Fruit fly (Drosophila melanogaster) whole organism, embryonic: Measurements from ENCODE around the gene CG7071.

Source experiments
- B-H1 ChIP-seq: fragments of 200-800 bp; sonication (Bioruptor generic); IDR thresholded peaks from 3 replicates; pipeline ENCODE4 v1.3.6; 2022; ENCODE audit warnings: missing biosample characterization, missing genetic modification characterization
- Bgb ChIP-seq: fragments of 200-800 bp; sonication (Bioruptor generic); IDR thresholded peaks from 2 replicates; pipeline ENCODE4 v1.3.6; 2022; ENCODE audit warnings: missing biosample characterization, missing genetic modification characterization; ENCODE audit not compliant: partially characterized antibody
- CG10543 ChIP-seq: fragments of 200-800 bp; sonication (Bioruptor generic); optimal IDR thresholded peaks from 3 replicates; lab custom pipeline; 2017; ENCODE audit warnings: missing biosample characterization, mild to moderate bottlenecking, missing genetic modification characterization, moderate library complexity
- CG11560 ChIP-seq: fragments of 200-800 bp; sonication (Bioruptor generic); IDR thresholded peaks from 3 replicates; pipeline ENCODE4 v1.3.6; 2022; ENCODE audit warnings: missing biosample characterization, missing genetic modification characterization
- CG11696 ChIP-seq: fragments of 200-800 bp; sonication (Bioruptor generic); IDR thresholded peaks from 2 replicates; pipeline ENCODE4 v1.3.6; 2022; ENCODE audit warnings: missing biosample characterization, missing genetic modification characterization
- CG12155 ChIP-seq: fragments of 200-800 bp; sonication (Bioruptor generic); optimal IDR thresholded peaks from 3 replicates; lab custom pipeline; 2016; ENCODE audit warnings: missing biosample characterization, missing genetic modification characterization
- CG12391 ChIP-seq: fragments of 200-800 bp; sonication (Bioruptor generic); optimal IDR thresholded peaks from 3 replicates; lab custom pipeline; 2018; ENCODE audit warnings: missing biosample characterization, mild to moderate bottlenecking, missing genetic modification characterization, moderate library complexity
- CG13287 ChIP-seq: fragments of 200-800 bp; sonication (Bioruptor generic); IDR thresholded peaks from 2 replicates; pipeline ENCODE4 v1.3.6; 2022; ENCODE audit warnings: missing biosample characterization, missing genetic modification characterization; ENCODE audit not compliant: partially characterized antibody
- CG13296 ChIP-seq: fragments of 200-800 bp; sonication (Bioruptor generic); optimal IDR thresholded peaks from 3 replicates; lab custom pipeline; 2018; ENCODE audit warnings: missing biosample characterization, mild to moderate bottlenecking, missing genetic modification characterization
- CG13894 ChIP-seq: fragments of 200-800 bp; sonication (Bioruptor generic); optimal IDR thresholded peaks from 3 replicates; lab custom pipeline; 2018; ENCODE audit warnings: missing biosample characterization, mild to moderate bottlenecking, missing genetic modification characterization, moderate library complexity
- CG1529 ChIP-seq: fragments of 200-800 bp; sonication (Bioruptor generic); optimal IDR thresholded peaks from 3 replicates; lab custom pipeline; 2018; ENCODE audit warnings: missing biosample characterization, missing genetic modification characterization
- CG15479 ChIP-seq: fragments of 200-800 bp; sonication (Bioruptor generic); optimal IDR thresholded peaks from 3 replicates; lab custom pipeline; 2019; ENCODE audit warnings: missing biosample characterization, mild to moderate bottlenecking, missing genetic modification characterization, moderate library complexity
- CG15601 ChIP-seq: fragments of 200-800 bp; sonication (Bioruptor generic); optimal IDR thresholded peaks from 3 replicates; lab custom pipeline; 2019; ENCODE audit warnings: missing biosample characterization, mild to moderate bottlenecking, missing genetic modification characterization, moderate library complexity
- CG1603 ChIP-seq: fragments of 200-800 bp; sonication (Bioruptor generic); optimal IDR thresholded peaks from 2 replicates; lab custom pipeline; 2019; ENCODE audit warnings: missing biosample characterization, mild to moderate bottlenecking, missing genetic modification characterization, moderate library complexity
- CG18619 ChIP-seq: fragments of 200-800 bp; sonication (Bioruptor generic); optimal IDR thresholded peaks from 3 replicates; lab custom pipeline; 2017; ENCODE audit warnings: missing biosample characterization, mild to moderate bottlenecking, missing genetic modification characterization
- CG34224 ChIP-seq: fragments of 200-800 bp; sonication (Bioruptor generic); IDR thresholded peaks from 3 replicates; pipeline ENCODE4 v1.3.6; 2022; ENCODE audit warnings: missing biosample characterization, missing genetic modification characterization; ENCODE audit not compliant: partially characterized antibody
- CG4404 ChIP-seq: fragments of 200-800 bp; sonication (Bioruptor generic); IDR thresholded peaks from 2 replicates; pipeline ENCODE4 v1.3.6; 2022; ENCODE audit warnings: missing biosample characterization, missing genetic modification characterization
- CG7987 ChIP-seq: fragments of 200-800 bp; sonication (Bioruptor generic); optimal IDR thresholded peaks from 2 replicates; lab custom pipeline; 2018; ENCODE audit warnings: missing biosample characterization, mild to moderate bottlenecking, missing genetic modification characterization, moderate library complexity
- CG8290 ChIP-seq, 3 experiments: fragments of 200-800 bp; sonication (Bioruptor generic); optimal IDR thresholded peaks; 2 replicates each; lab custom pipeline; 2016 to 2019; ENCODE audit warnings: missing biosample characterization in 3 of 3, missing genetic modification characterization in 3 of 3, mild to moderate bottlenecking in 2 of 3, moderate library complexity in 1 of 3
- CG9876 ChIP-seq: fragments of 200-800 bp; sonication (Bioruptor generic); optimal IDR thresholded peaks from 2 replicates; lab custom pipeline; 2016; ENCODE audit warnings: missing biosample characterization, missing genetic modification characterization
- CG9932 ChIP-seq: fragments of 200-800 bp; sonication (Bioruptor generic); IDR thresholded peaks from 2 replicates; pipeline ENCODE4 v1.3.6; 2022; ENCODE audit warnings: missing biosample characterization, missing genetic modification characterization
- Deaf1 ChIP-seq: fragments of 200-800 bp; optimal IDR thresholded peaks from 3 replicates; lab custom pipeline; 2019; ENCODE audit warnings: missing biosample characterization, mild to moderate bottlenecking, missing genetic modification characterization, moderate library complexity
- ERR ChIP-seq: fragments of 200-800 bp; sonication (Bioruptor generic); optimal IDR thresholded peaks from 2 replicates; lab custom pipeline; 2016; ENCODE audit warnings: missing biosample characterization, missing genetic modification characterization
- Ets65A ChIP-seq: fragments of 200-800 bp; sonication (Bioruptor generic); peaks from one replicate; lab custom pipeline; 2016; ENCODE audit warnings: missing biosample characterization, missing genetic modification characterization
- Ets97D ChIP-seq: fragments of 200-800 bp; sonication (Bioruptor generic); optimal IDR thresholded peaks from 3 replicates; lab custom pipeline; 2016; ENCODE audit warnings: missing biosample characterization, missing genetic modification characterization
- Fer2 ChIP-seq: fragments of 200-800 bp; sonication (Bioruptor generic); optimal IDR thresholded peaks from 2 replicates; lab custom pipeline; 2018; ENCODE audit warnings: missing biosample characterization, mild to moderate bottlenecking, missing genetic modification characterization, moderate library complexity
- H15 ChIP-seq: fragments of 200-800 bp; sonication (Bioruptor generic); IDR thresholded peaks from 3 replicates; pipeline ENCODE4 v1.3.6; 2022; ENCODE audit warnings: missing biosample characterization, missing genetic modification characterization
- Mad ChIP-seq: fragments of 200-800 bp; sonication (Bioruptor generic); optimal IDR thresholded peaks from 2 replicates; lab custom pipeline; 2016; ENCODE audit warnings: missing biosample characterization, missing genetic modification characterization
- Med ChIP-seq: fragments of 200-800 bp; sonication (Bioruptor generic); peaks from one replicate; lab custom pipeline; 2016; ENCODE audit warnings: missing biosample characterization, missing genetic modification characterization, mild to moderate bottlenecking, inconsistent platforms, moderate library complexity
- Side ChIP-seq: fragments of 200-800 bp; sonication (Bioruptor generic); optimal IDR thresholded peaks from 2 replicates; lab custom pipeline; 2016; ENCODE audit warnings: missing biosample characterization, missing genetic modification characterization
- Sox102F ChIP-seq: fragments of 200-800 bp; sonication (Bioruptor generic); optimal IDR thresholded peaks from 2 replicates; lab custom pipeline; 2018; ENCODE audit warnings: missing biosample characterization, mild to moderate bottlenecking, missing genetic modification characterization, moderate library complexity
- Xrp1 ChIP-seq: fragments of 200-800 bp; sonication (Bioruptor generic); IDR thresholded peaks from 2 replicates; pipeline ENCODE4 v1.3.6; 2022; ENCODE audit warnings: missing biosample characterization, missing genetic modification characterization
- ac ChIP-seq: fragments of 200-800 bp; sonication (Bioruptor generic); optimal IDR thresholded peaks from 3 replicates; lab custom pipeline; 2017; ENCODE audit warnings: missing biosample characterization, mild to moderate bottlenecking, missing genetic modification characterization
- bsh ChIP-seq, 2 experiments: fragments of 200-800 bp; sonication (Bioruptor generic); optimal IDR thresholded peaks; 2 replicates each; lab custom pipeline; 2017 to 2018; ENCODE audit warnings: mild to moderate bottlenecking in 2 of 2, missing biosample characterization in 2 of 2, missing genetic modification characterization in 2 of 2, moderate library complexity in 1 of 2
- btn ChIP-seq: fragments of 200-800 bp; sonication (Bioruptor generic); optimal IDR thresholded peaks from 2 replicates; lab custom pipeline; 2016; ENCODE audit warnings: missing biosample characterization, missing genetic modification characterization
- crol ChIP-seq: fragments of 200-800 bp; sonication (Bioruptor generic); IDR thresholded peaks from 2 replicates; pipeline ENCODE4 v1.3.6; 2022; ENCODE audit warnings: missing biosample characterization, missing genetic modification characterization
- danr ChIP-seq: fragments of 200-800 bp; sonication (Bioruptor generic); IDR thresholded peaks from 2 replicates; pipeline ENCODE4 v1.3.6; 2022; ENCODE audit warnings: missing biosample characterization, missing genetic modification characterization
- emc ChIP-seq: fragments of 200-800 bp; sonication (Bioruptor generic); optimal IDR thresholded peaks from 2 replicates; lab custom pipeline; 2016; ENCODE audit warnings: missing biosample characterization, missing genetic modification characterization
- exex ChIP-seq: fragments of 200-800 bp; sonication (Bioruptor generic); optimal IDR thresholded peaks from 4 replicates; lab custom pipeline; 2018; ENCODE audit warnings: missing biosample characterization, mild to moderate bottlenecking, missing genetic modification characterization, moderate library complexity
- grn ChIP-seq: fragments of 200-800 bp; sonication (Bioruptor generic); optimal IDR thresholded peaks from 3 replicates; lab custom pipeline; 2017; ENCODE audit warnings: missing biosample characterization, missing genetic modification characterization
- kni ChIP-seq: fragments of 200-800 bp; sonication (Bioruptor generic); optimal IDR thresholded peaks from 3 replicates; lab custom pipeline; 2017; ENCODE audit warnings: mild to moderate bottlenecking, missing biosample characterization, missing genetic modification reagents, missing genetic modification characterization
- mam ChIP-seq: fragments of 200-800 bp; sonication (Bioruptor generic); optimal IDR thresholded peaks from 3 replicates; lab custom pipeline; 2016; ENCODE audit warnings: missing biosample characterization, missing genetic modification characterization
- pum ChIP-seq: fragments of 200-800 bp; sonication (Bioruptor generic); optimal IDR thresholded peaks from 2 replicates; lab custom pipeline; 2016; ENCODE audit warnings: missing biosample characterization, missing genetic modification characterization
- row ChIP-seq: fragments of 200-800 bp; sonication (Bioruptor generic); IDR thresholded peaks from 3 replicates; pipeline ENCODE4 v1.3.6; 2022; ENCODE audit warnings: missing biosample characterization, missing genetic modification characterization
- scrt ChIP-seq: fragments of 200-800 bp; sonication (Bioruptor generic); optimal IDR thresholded peaks from 2 replicates; lab custom pipeline; 2018; ENCODE audit warnings: missing biosample characterization, mild to moderate bottlenecking, missing genetic modification characterization, moderate library complexity
- tgo ChIP-seq: fragments of 200-800 bp; sonication (Bioruptor generic); IDR thresholded peaks from 3 replicates; pipeline ENCODE4 v1.3.6; 2022; ENCODE audit warnings: missing biosample characterization, missing genetic modification characterization
- tio ChIP-seq: fragments of 200-800 bp; sonication (Bioruptor generic); optimal IDR thresholded peaks from 2 replicates; lab custom pipeline; 2017; ENCODE audit warnings: missing biosample characterization, missing genetic modification characterization, inconsistent platforms

CG7071 gene

DNA sequence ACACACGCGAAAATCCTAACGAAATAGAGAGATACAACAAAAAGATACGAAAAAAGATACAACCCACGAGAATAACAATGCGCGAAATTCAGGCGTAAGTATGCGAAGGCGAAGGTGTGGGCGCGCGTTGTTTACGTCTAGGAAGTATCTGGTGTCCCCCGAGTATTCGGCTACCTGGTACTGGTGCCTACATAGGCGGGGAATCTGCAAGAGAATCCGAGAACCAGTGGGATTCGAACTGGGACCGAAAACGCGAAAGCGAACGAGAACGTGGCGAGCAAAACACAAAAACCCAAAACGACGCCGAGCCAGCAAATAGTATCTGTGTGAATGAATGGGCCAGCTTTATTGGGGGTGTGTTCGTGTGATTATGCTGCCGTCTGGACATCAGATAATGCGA is 27.7 kb downstream of the CG7071 start:
- TF ChIP-seq Side (GFP tag; lab: Kevin White, UChicago) (no peak), Bgb (GFP tag; lab: Robert Waterston, UW) (no peak), Ets97D (GFP tag; lab: Kevin White, UChicago) (no peak), Deaf1 (tag; lab: Kevin White, UChicago) (peak; percentile 37), grn (GFP tag; lab: Kevin White, UChicago) (no peak), CG13287 (GFP tag; lab: Robert Waterston, UW) (no peak), crol (GFP tag; lab: Robert Waterston, UW) (no peak), CG18619 (GFP tag; lab: Kevin White, UChicago) (no peak), CG34224 (GFP tag; lab: Robert Waterston, UW) (peak; percentile 37; the same call in 1 of the 3 replicates), tgo (GFP tag; lab: Robert Waterston, UW) (no peak), CG1529 (no peak), CG15479 (GFP tag; lab: Kevin White, UChicago) (peak; percentile 33), CG13894 (tag; lab: Kevin White, UChicago) (peak; percentile 92), CG12155 (GFP tag; lab: Kevin White, UChicago) (no peak), CG4404 (GFP tag; lab: Robert Waterston, UW) (no peak), CG10543 (GFP tag; lab: Kevin White, UChicago) (peak; percentile 3), danr (GFP tag; lab: Robert Waterston, UW) (no peak), mam (GFP tag; lab: Kevin White, UChicago) (no peak), CG11696 (GFP tag; lab: Robert Waterston, UW) (no peak)

dm6 chr3R:22394004-22394403 is 31.6 kb downstream of the CG7071 start, which contains the start of gene CG13857:
Gene CG13857, minus strand, starts transcription at chr3R:22394104.
- no peak for TF ChIP-seq H15 (GFP tag; lab: Robert Waterston, UW)
- TF ChIP-seq exex (tag; lab: Kevin White, UChicago): no peak
- TF ChIP-seq CG13296: no peak
- no peak for TF ChIP-seq CG7987 (GFP tag; lab: Kevin White, UChicago)
- no peak for TF ChIP-seq CG9876 (GFP tag; lab: Kevin White, UChicago)
- no peak for TF ChIP-seq btn
- no peak for TF ChIP-seq ac (GFP tag; lab: Kevin White, UChicago)
- TF ChIP-seq emc (GFP tag; lab: Kevin White, UChicago): no peak
- no peak for TF ChIP-seq tio (GFP tag; lab: Kevin White, UChicago)

DNA sequence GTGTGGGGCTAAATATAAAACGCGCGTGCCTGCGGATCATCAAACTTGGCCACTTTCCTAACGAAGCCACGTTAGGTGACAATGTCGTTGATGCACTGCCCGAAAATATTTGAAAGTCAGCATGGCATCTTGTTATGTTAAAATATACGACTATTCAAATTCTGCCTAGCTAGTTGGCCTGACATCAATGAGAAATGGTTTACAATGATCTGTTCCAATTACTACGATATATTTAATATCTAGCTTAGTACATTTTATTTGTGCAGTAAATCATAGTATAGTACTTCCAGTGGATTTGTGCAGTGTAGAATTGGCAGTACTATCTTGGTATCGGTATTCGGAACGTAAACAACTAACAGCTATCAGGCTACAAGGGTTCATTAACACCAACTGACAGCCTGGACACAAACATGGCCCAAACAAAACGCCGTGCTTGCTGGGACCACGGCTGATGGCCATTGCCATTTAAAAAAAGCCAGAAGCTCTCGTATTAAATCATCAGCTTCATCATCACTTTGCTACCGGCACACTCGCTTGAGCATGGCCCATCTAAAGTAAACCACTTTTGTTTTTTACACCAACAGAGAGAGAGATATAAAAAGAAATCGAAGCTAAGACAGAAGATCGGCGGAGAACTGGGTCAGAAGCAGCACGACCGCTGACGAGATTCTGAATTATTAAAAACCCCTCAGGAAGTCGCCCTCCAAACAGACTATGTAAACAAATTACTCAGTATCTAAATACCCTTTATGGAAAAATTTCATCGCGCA is 33.2 kb downstream of the CG7071 start:
- peak; percentile 6 for TF ChIP-seq CG1603 (tag; lab: Kevin White, UChicago)
- TF ChIP-seq CG1529: no peak
- 0 out of 2 replicates have a peak, but pooled peaks have one; percentile 15 for TF ChIP-seq Xrp1 (GFP tag; lab: Robert Waterston, UW)
- TF ChIP-seq pum: no peak
- peak; percentile 58 for TF ChIP-seq Med
- peak; percentile 36; the same call in 2 of the 3 replicates for TF ChIP-seq row
- no peak for TF ChIP-seq CG9932
- TF ChIP-seq CG8290 (GFP tag; optimal IDR thresholded peaks at IDR 0.05; lab: Kevin White, UChicago): no peak
- TF ChIP-seq CG8290 (tag; optimal IDR thresholded peaks at IDR 0.05; lab: Kevin White, UChicago): peak in 1 of 2 experiments; percentile 7
- peak; percentile 0 for TF ChIP-seq CG12391
- no peak for TF ChIP-seq Fer2
- TF ChIP-seq kni (GFP tag; lab: Kevin White, UChicago): no peak
- no peak for TF ChIP-seq CG11560 (tag; lab: Robert Waterston, UW)
- peak in 1 of 2 experiments; percentile 14 for TF ChIP-seq bsh (GFP tag; optimal IDR thresholded peaks at IDR 0.05; lab: Kevin White, UChicago)
- TF ChIP-seq Ets65A: peak; percentile 74
- no peak for TF ChIP-seq ERR (GFP tag; lab: Kevin White, UChicago)
- no peak for TF ChIP-seq CG15601 (tag; lab: Kevin White, UChicago)
- TF ChIP-seq Mad (GFP tag; lab: Kevin White, UChicago): no peak
- no peak for TF ChIP-seq scrt
- TF ChIP-seq B-H1 (GFP tag; lab: Robert Waterston, UW): no peak
- peak; percentile 2 for TF ChIP-seq Sox102F (GFP tag; lab: Kevin White, UChicago)
